Worm (Caenorhabditis elegans) whole organism, L4 larva: ENCODE results near the gene irld-9.

Experiments used
- F49E8.2 ChIP-seq: sonication (generic microtip); optimal IDR thresholded peaks from 2 replicates; lab custom pipeline; 2016; ENCODE audit warnings: missing compliant biosample characterization, mild to moderate bottlenecking, missing genetic modification characterization, borderline replicate concordance
- ZK546.5 ChIP-seq, 2 experiments: sonication (generic microtip); optimal IDR thresholded peaks; 2 replicates each; lab custom pipeline; 2017; ENCODE audit warnings: missing biosample characterization in 2 of 2, missing genetic modification characterization in 2 of 2
- ama-1 ChIP-seq: fragments of 150-350 bp; optimal IDR thresholded peaks from 2 replicates; lab custom pipeline; 2014; ENCODE audit warnings: inconsistent platforms, mixed read lengths
- daf-8 ChIP-seq: fragments of 200-800 bp; sonication (Bioruptor generic); IDR thresholded peaks from 2 replicates; pipeline ENCODE4 v1.3.6; 2022; ENCODE audit warnings: missing genetic modification characterization, missing compliant biosample characterization
- mdt-29 ChIP-seq: fragments of 200-800 bp; sonication (Bioruptor generic); IDR thresholded peaks from 2 replicates; pipeline ENCODE4 v1.3.6; 2022; ENCODE audit warnings: missing genetic modification reagents, missing genetic modification characterization, missing compliant biosample characterization
- nhr-11 ChIP-seq: fragments of 150-350 bp; optimal IDR thresholded peaks from 2 replicates; lab custom pipeline; 2014; ENCODE audit warnings: missing biosample characterization, missing genetic modification characterization
- nhr-237 ChIP-seq: sonication (generic microtip); optimal IDR thresholded peaks from 2 replicates; lab custom pipeline; 2017; ENCODE audit warnings: missing biosample characterization, missing genetic modification characterization
- nhr-28 ChIP-seq: fragments of 150-350 bp; optimal IDR thresholded peaks from 2 replicates; lab custom pipeline; 2014; ENCODE audit warnings: missing biosample characterization, missing genetic modification characterization
- pha-4 ChIP-seq, 2 experiments: fragments of 150-350 bp in 1 of 2; fragments of 200-800 bp in 1 of 2; sonication (Bioruptor generic) in 1 of 2; IDR thresholded peaks in 1 of 2; optimal IDR thresholded peaks in 1 of 2; 2 replicates each; pipeline versions ENCODE4 v1.3.6 to Lab custom; 2014 to 2022; ENCODE audit warnings: missing genetic modification characterization in 2 of 2, missing genetic modification reagents in 2 of 2, missing biosample characterization in 1 of 2, missing compliant biosample characterization in 1 of 2
- skn-1 ChIP-seq: fragments of 150-350 bp; optimal IDR thresholded peaks from 2 replicates; lab custom pipeline; 2014; ENCODE audit warnings: missing biosample characterization, missing genetic modification characterization
- ztf-11 ChIP-seq: fragments of 150-350 bp; optimal IDR thresholded peaks from 2 replicates; lab custom pipeline; 2014; ENCODE audit warnings: missing biosample characterization, missing genetic modification characterization

- TF ChIP-seq ama-1 (no peak), ZK546.5 (tag; optimal IDR thresholded peaks at IDR 0.05; lab: Kevin White, UChicago) (no peak), nhr-237 (tag; lab: Kevin White, UChicago) (no peak), daf-8 (GFP tag; lab: Robert Waterston, UW) (no peak), pha-4 (GFP tag; IDR thresholded peaks at IDR 0.05; lab: Robert Waterston, UW) (no peak), pha-4 (tag; optimal IDR thresholded peaks at IDR 0.05; lab: Kevin White, UChicago) (no peak), skn-1 (tag; lab: Kevin White, UChicago) (no peak), mdt-29 (GFP tag; lab: Robert Waterston, UW) (no peak), nhr-11 (tag; lab: Kevin White, UChicago) (no peak), nhr-28 (tag; lab: Kevin White, UChicago) (no peak), ztf-11 (tag; lab: Kevin White, UChicago) (no peak), F49E8.2 (tag; lab: Kevin White, UChicago) (no peak)
Observed at ce11 chrII:1738844-1739243, at the start of gene irld-9, which contains the start of gene irld-33.
